Worm (Caenorhabditis elegans) whole organism, L1 larva: Measurements from ENCODE around the gene F40F4.7.

Source experiments
- C16A3.4 ChIP-seq: fragments of 150-350 bp; optimal IDR thresholded peaks from 2 replicates; lab custom pipeline; 2014; ENCODE audit warnings: missing biosample characterization, missing genetic modification characterization
- F16B12.6 ChIP-seq: fragments of 150-350 bp; optimal IDR thresholded peaks from 2 replicates; lab custom pipeline; 2014; ENCODE audit warnings: missing biosample characterization, missing genetic modification characterization
- Y116A8C.19 ChIP-seq: sonication (generic microtip); optimal IDR thresholded peaks from 2 replicates; lab custom pipeline; 2016; ENCODE audit warnings: missing compliant biosample characterization, missing genetic modification characterization, borderline replicate concordance
- aly-2 ChIP-seq: fragments of 150-350 bp; optimal IDR thresholded peaks from 2 replicates; lab custom pipeline; 2014; ENCODE audit warnings: missing biosample characterization, missing genetic modification characterization
- ama-1 ChIP-seq: fragments of 150-350 bp; optimal IDR thresholded peaks from 2 replicates; lab custom pipeline; 2014
- ceh-88 ChIP-seq: fragments of 200-800 bp; sonication (Bioruptor generic); IDR thresholded peaks from 2 replicates; pipeline ENCODE4 v1.3.6; 2022; ENCODE audit warnings: missing genetic modification characterization, missing compliant biosample characterization
- ces-1 ChIP-seq: fragments of 150-350 bp; optimal IDR thresholded peaks from 2 replicates; lab custom pipeline; 2014; ENCODE audit warnings: missing biosample characterization, missing genetic modification reagents, missing genetic modification characterization
- efl-1 ChIP-seq, 4 experiments: fragments of 150-350 bp; optimal IDR thresholded peaks in 3 of 4; peaks in 1 of 4; 1 replicate in 1 of 4; 2 replicates in 3 of 4; lab custom pipeline; 2014; ENCODE audit warnings: missing biosample characterization in 2 of 4, missing genetic modification characterization in 2 of 4, missing genetic modification reagents in 2 of 4
- efl-3 ChIP-seq: fragments of 200-800 bp; sonication (Bioruptor generic); optimal IDR thresholded peaks from 2 replicates; lab custom pipeline; 2018; ENCODE audit warnings: mild to moderate bottlenecking, missing genetic modification characterization, missing compliant biosample characterization
- elt-2 ChIP-seq: sonication (generic microtip); optimal IDR thresholded peaks from 2 replicates; lab custom pipeline; 2016; ENCODE audit warnings: missing genetic modification characterization, mild to moderate bottlenecking, inconsistent platforms, missing compliant biosample characterization, missing genetic modification reagents
- fkh-8 ChIP-seq: sonication (generic microtip); optimal IDR thresholded peaks from 2 replicates; lab custom pipeline; 2016; ENCODE audit warnings: mild to moderate bottlenecking, missing genetic modification characterization, missing compliant biosample characterization
- fos-1 ChIP-seq: fragments of 150-350 bp; optimal IDR thresholded peaks from 2 replicates; lab custom pipeline; 2014; ENCODE audit warnings: missing biosample characterization, missing genetic modification characterization
- jun-1 ChIP-seq: fragments of 150-350 bp; optimal IDR thresholded peaks from 2 replicates; lab custom pipeline; 2014; ENCODE audit warnings: missing biosample characterization, missing genetic modification reagents, missing genetic modification characterization
- lin-35 ChIP-seq, 2 experiments: fragments of 150-350 bp; optimal IDR thresholded peaks; 2 replicates each; lab custom pipeline; 2014; ENCODE audit warnings: missing biosample characterization in 2 of 2, missing genetic modification characterization in 2 of 2, missing genetic modification reagents in 2 of 2
- lin-39 ChIP-seq: fragments of 150-350 bp; optimal IDR thresholded peaks from 2 replicates; lab custom pipeline; 2014; ENCODE audit warnings: missing biosample characterization, missing genetic modification reagents, missing genetic modification characterization
- lir-3 ChIP-seq: sonication (generic microtip); optimal IDR thresholded peaks from 2 replicates; lab custom pipeline; 2016; ENCODE audit warnings: mild to moderate bottlenecking, missing genetic modification characterization, moderate library complexity, missing compliant biosample characterization; ENCODE audit not compliant: poor library complexity
- mdl-1 ChIP-seq, 2 experiments: fragments of 150-350 bp; optimal IDR thresholded peaks; 2 replicates each; lab custom pipeline; 2014 to 2017; ENCODE audit warnings: missing biosample characterization in 2 of 2, missing genetic modification characterization in 2 of 2, inconsistent platforms in 1 of 2
- mef-2 ChIP-seq: fragments of 150-350 bp; optimal IDR thresholded peaks from 2 replicates; lab custom pipeline; 2014; ENCODE audit warnings: missing biosample characterization, missing genetic modification characterization
- mep-1 ChIP-seq: fragments of 150-350 bp; optimal IDR thresholded peaks from 2 replicates; lab custom pipeline; 2014; ENCODE audit warnings: missing biosample characterization, missing genetic modification characterization
- nhr-12 ChIP-seq: sonication (generic microtip); optimal IDR thresholded peaks from 2 replicates; lab custom pipeline; 2017; ENCODE audit warnings: missing biosample characterization, missing genetic modification characterization
- nhr-19 ChIP-seq: fragments of 200-800 bp; sonication (Bioruptor generic); conservative IDR thresholded peaks from 2 replicates; pipeline ENCODE4 v1.3.6; 2022; ENCODE audit warnings: missing genetic modification characterization, missing compliant biosample characterization
- nhr-20 ChIP-seq: sonication (generic microtip); optimal IDR thresholded peaks from 2 replicates; lab custom pipeline; 2016; ENCODE audit warnings: mild to moderate bottlenecking, missing genetic modification characterization, missing compliant biosample characterization
- nhr-71 ChIP-seq: sonication (generic microtip); optimal IDR thresholded peaks from 2 replicates; lab custom pipeline; 2016; ENCODE audit warnings: mild to moderate bottlenecking, missing genetic modification characterization, moderate library complexity, missing compliant biosample characterization
- nhr-77 ChIP-seq: fragments of 150-350 bp; optimal IDR thresholded peaks from 2 replicates; lab custom pipeline; 2014; ENCODE audit warnings: missing biosample characterization, missing genetic modification characterization
- pag-3 ChIP-seq: sonication (generic microtip); optimal IDR thresholded peaks from 2 replicates; lab custom pipeline; 2017; ENCODE audit warnings: missing genetic modification characterization, mild to moderate bottlenecking, missing compliant biosample characterization, antibody characterized with exemption, borderline replicate concordance; ENCODE audit not compliant: insufficient read depth
- pax-3 ChIP-seq: fragments of 200-800 bp; sonication (Bioruptor generic); optimal IDR thresholded peaks from 2 replicates; lab custom pipeline; 2018; ENCODE audit warnings: mild to moderate bottlenecking, missing genetic modification characterization, moderate library complexity, missing compliant biosample characterization
- pqm-1 ChIP-seq: sonication (generic microtip); optimal IDR thresholded peaks from 3 replicates; lab custom pipeline; 2017; ENCODE audit warnings: missing biosample characterization, missing genetic modification characterization
- skn-1 ChIP-seq: fragments of 150-350 bp; optimal IDR thresholded peaks from 2 replicates; lab custom pipeline; 2014; ENCODE audit warnings: missing biosample characterization, missing genetic modification characterization
- tlp-1 ChIP-seq: fragments of 150-350 bp; optimal IDR thresholded peaks from 2 replicates; lab custom pipeline; 2014; ENCODE audit warnings: missing biosample characterization, missing genetic modification characterization
- unc-30 ChIP-seq: sonication (generic microtip); optimal IDR thresholded peaks from 2 replicates; lab custom pipeline; 2017; ENCODE audit warnings: missing biosample characterization, missing genetic modification characterization
- unc-86 ChIP-seq: sonication (generic microtip); optimal IDR thresholded peaks from 2 replicates; lab custom pipeline; 2016; ENCODE audit warnings: missing genetic modification characterization, missing compliant biosample characterization
- vab-15 ChIP-seq: sonication (generic microtip); optimal IDR thresholded peaks from 2 replicates; lab custom pipeline; 2017; ENCODE audit warnings: missing genotype, mild to moderate bottlenecking, missing genetic modification characterization, missing compliant biosample characterization
- zip-4 ChIP-seq: fragments of 200-800 bp; sonication (Bioruptor generic); optimal IDR thresholded peaks from 2 replicates; lab custom pipeline; 2018; ENCODE audit warnings: mild to moderate bottlenecking, missing genetic modification characterization, moderate library complexity, missing compliant biosample characterization

Gene F40F4.7

ce11 chrX:3289183-3289582 lies 43.5 kb upstream of the F40F4.7 start, which contains the start of gene K09C4.4 (continued):
- no peak for TF ChIP-seq tlp-1 (tag; lab: Kevin White, UChicago)

DNA sequence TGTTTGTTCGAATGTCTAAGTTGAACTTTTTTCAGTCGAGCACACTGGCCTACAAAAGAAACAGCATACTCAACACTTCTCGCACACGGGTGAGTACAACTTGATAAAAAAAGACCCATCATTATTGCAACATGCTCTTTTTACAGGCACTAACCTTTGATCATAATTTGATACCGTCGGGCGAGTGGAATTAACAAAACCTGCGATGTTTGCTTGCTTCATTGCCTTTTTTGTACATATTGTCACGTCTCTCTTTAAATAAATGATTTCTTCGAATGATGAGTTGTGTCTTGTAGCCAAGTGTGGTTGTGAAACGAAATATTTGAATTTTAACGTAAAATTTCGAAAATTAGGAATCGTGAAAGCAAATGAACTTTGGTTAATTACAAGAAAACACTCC lies 39.7 kb upstream of the F40F4.7 start:
- no peak for TF ChIP-seq C16A3.4 (tag; lab: Kevin White, UChicago)
- peak; percentile 80 for TF ChIP-seq elt-2 (tag; lab: Kevin White, UChicago)
- TF ChIP-seq pqm-1 = no peak
- peak in 1 of 2 experiments; percentile 2 for TF ChIP-seq lin-35 (GFP tag; optimal IDR thresholded peaks at IDR 0.05; lab: Kevin White, UChicago)
- TF ChIP-seq mdl-1 (tag; optimal IDR thresholded peaks at IDR 0.05; lab: Kevin White, UChicago) = peak in 1 of 2 experiments; percentile 3
- TF ChIP-seq nhr-20 (tag; lab: Kevin White, UChicago) = peak; percentile 33
- no peak for TF ChIP-seq unc-86 (tag; lab: Kevin White, UChicago)
- TF ChIP-seq zip-4 (GFP tag; lab: Kevin White, UChicago) = no peak

ce11 chrX:3284967-3285366 lies 39.2 kb upstream of the F40F4.7 start:
- TF ChIP-seq fkh-8 (tag; lab: Kevin White, UChicago) (no peak), Y116A8C.19 (tag; lab: Kevin White, UChicago) (no peak), nhr-19 (no peak)

- no peak for TF ChIP-seq ces-1
- TF ChIP-seq pax-3 (tag; lab: Kevin White, UChicago) = no peak
- TF ChIP-seq pqm-1 = no peak
- TF ChIP-seq unc-30 (tag; lab: Kevin White, UChicago) = no peak
- no peak for TF ChIP-seq efl-3 (GFP tag; lab: Kevin White, UChicago)
- peak; percentile 10 for TF ChIP-seq nhr-71
- TF ChIP-seq ama-1 = no peak
- TF ChIP-seq lin-39 (tag; lab: Kevin White, UChicago) = no peak
- no peak for TF ChIP-seq mep-1 (tag; lab: Kevin White, UChicago)
- peak; percentile 67 for TF ChIP-seq elt-2 (tag; lab: Kevin White, UChicago)
- TF ChIP-seq lin-35 (GFP tag; optimal IDR thresholded peaks at IDR 0.05; lab: Kevin White, UChicago) = no peak
- TF ChIP-seq F16B12.6 (tag; lab: Kevin White, UChicago) = no peak
- no peak for TF ChIP-seq jun-1
- no peak for TF ChIP-seq nhr-12
- no peak for TF ChIP-seq efl-1 (optimal IDR thresholded peaks at IDR 0.05; lab: Kevin White, UChicago)
- no peak for TF ChIP-seq efl-1 (GFP tag; optimal IDR thresholded peaks at IDR 0.05 in 1 of 2; lab: Kevin White, UChicago)
- no peak for TF ChIP-seq nhr-19
Observed at ce11 chrX:3283189-3283588, 37.5 kb upstream of the F40F4.7 start.

ce11 chrX:3282306-3282705 lies 36.6 kb upstream of the F40F4.7 start, which contains the start of gene K09C4.5:
TSS of gene K09C4.5 (plus strand) at chrX:3282631.
- TF ChIP-seq lin-35 (GFP tag; optimal IDR thresholded peaks at IDR 0.05; lab: Kevin White, UChicago) (no peak), mef-2 (tag; lab: Kevin White, UChicago) (no peak), skn-1 (no peak), elt-2 (tag; lab: Kevin White, UChicago) (peak; percentile 26), nhr-77 (no peak), aly-2 (tag; lab: Kevin White, UChicago) (no peak), vab-15 (tag; lab: Kevin White, UChicago) (no peak), lir-3 (tag; lab: Kevin White, UChicago) (no peak)

DNA sequence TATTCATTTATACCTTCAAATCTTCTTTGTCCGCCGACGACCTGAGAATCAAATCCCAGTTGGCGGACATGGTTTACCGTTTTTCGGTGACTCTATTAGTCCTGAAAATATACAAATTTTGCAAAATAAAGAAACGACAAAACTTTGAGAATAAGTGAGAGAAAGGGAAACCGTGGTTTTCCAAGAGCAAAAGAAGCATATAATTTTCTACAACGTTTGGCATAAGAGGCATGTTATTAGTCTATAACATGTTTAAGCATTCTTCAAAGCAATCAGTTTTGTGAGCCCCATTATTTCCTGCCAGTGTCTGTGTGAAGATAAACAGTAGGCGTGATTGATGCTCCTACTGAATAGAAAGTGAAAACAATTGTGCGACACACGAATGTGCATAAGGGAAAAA lies 34.4 kb upstream of the F40F4.7 start, which contains the start of gene K09C4.10:
Gene K09C4.10, minus strand, starts transcription at position 101 of the 400 bp plus-strand sequence.
- TF ChIP-seq Y116A8C.19 (tag; lab: Kevin White, UChicago) = no peak
- no peak for TF ChIP-seq pag-3 (tag; lab: Kevin White, UChicago)
- no peak for TF ChIP-seq ceh-88 (GFP tag; lab: Robert Waterston, UW)
- TF ChIP-seq fos-1 (tag; lab: Kevin White, UChicago) = no peak
